Fruit fly (Drosophila melanogaster) whole organism, embryonic: Measurements from ENCODE around the gene RpL35A.

Experiments used
- Adf1 ChIP-seq: fragments of 200-800 bp; sonication (Bioruptor generic); IDR thresholded peaks from 2 replicates; pipeline ENCODE4 v1.3.6; 2022; ENCODE audit warnings: missing biosample characterization, missing genetic modification characterization
- Asciz ChIP-seq: fragments of 200-800 bp; sonication (Bioruptor generic); optimal IDR thresholded peaks from 2 replicates; lab custom pipeline; 2017; ENCODE audit warnings: missing biosample characterization, mild to moderate bottlenecking, missing genetic modification characterization, missing genetic modification reagents
- CG12155 ChIP-seq: fragments of 200-800 bp; sonication (Bioruptor generic); optimal IDR thresholded peaks from 3 replicates; lab custom pipeline; 2016; ENCODE audit warnings: missing biosample characterization, missing genetic modification characterization
- CG12299 ChIP-seq: fragments of 200-800 bp; sonication (Bioruptor generic); optimal IDR thresholded peaks from 2 replicates; lab custom pipeline; 2018; ENCODE audit warnings: missing biosample characterization, mild to moderate bottlenecking, missing genetic modification characterization
- CG12391 ChIP-seq: fragments of 200-800 bp; sonication (Bioruptor generic); optimal IDR thresholded peaks from 3 replicates; lab custom pipeline; 2018; ENCODE audit warnings: missing biosample characterization, mild to moderate bottlenecking, missing genetic modification characterization, moderate library complexity
- CG12769 ChIP-seq: fragments of 200-800 bp; sonication (Bioruptor generic); optimal IDR thresholded peaks from 2 replicates; lab custom pipeline; 2019; ENCODE audit warnings: missing biosample characterization, mild to moderate bottlenecking, missing genetic modification characterization, moderate library complexity
- CG13424 ChIP-seq: fragments of 200-800 bp; sonication (Bioruptor generic); optimal IDR thresholded peaks from 2 replicates; lab custom pipeline; 2019; ENCODE audit warnings: missing biosample characterization, mild to moderate bottlenecking, missing genetic modification characterization, moderate library complexity
- CG13894 ChIP-seq: fragments of 200-800 bp; sonication (Bioruptor generic); optimal IDR thresholded peaks from 3 replicates; lab custom pipeline; 2018; ENCODE audit warnings: missing biosample characterization, mild to moderate bottlenecking, missing genetic modification characterization, moderate library complexity
- CG14860 ChIP-seq: fragments of 200-800 bp; sonication (Bioruptor generic); IDR thresholded peaks from 3 replicates; pipeline ENCODE4 v1.3.6; 2022; ENCODE audit warnings: missing biosample characterization, missing genetic modification characterization; ENCODE audit not compliant: partially characterized antibody
- CG1603 ChIP-seq: fragments of 200-800 bp; sonication (Bioruptor generic); optimal IDR thresholded peaks from 2 replicates; lab custom pipeline; 2019; ENCODE audit warnings: missing biosample characterization, mild to moderate bottlenecking, missing genetic modification characterization, moderate library complexity
- CG1792 ChIP-seq: fragments of 200-800 bp; sonication (Bioruptor generic); optimal IDR thresholded peaks from 2 replicates; lab custom pipeline; 2016; ENCODE audit warnings: missing biosample characterization, missing genetic modification characterization
- CG18011 ChIP-seq: fragments of 200-800 bp; sonication (Bioruptor generic); optimal IDR thresholded peaks from 2 replicates; lab custom pipeline; 2017; ENCODE audit warnings: missing biosample characterization, missing genetic modification characterization, mild to moderate bottlenecking, moderate library complexity, missing genotype
- CG1832 ChIP-seq: fragments of 200-800 bp; sonication (Bioruptor generic); optimal IDR thresholded peaks from 2 replicates; lab custom pipeline; 2017; ENCODE audit warnings: missing biosample characterization, mild to moderate bottlenecking, missing genetic modification characterization, inconsistent platforms
- CG2199 ChIP-seq: fragments of 200-800 bp; sonication (Bioruptor generic); IDR thresholded peaks from 3 replicates; pipeline ENCODE4 v1.3.6; 2022; ENCODE audit warnings: missing biosample characterization, missing genetic modification characterization
- CG34224 ChIP-seq: fragments of 200-800 bp; sonication (Bioruptor generic); IDR thresholded peaks from 3 replicates; pipeline ENCODE4 v1.3.6; 2022; ENCODE audit warnings: missing biosample characterization, missing genetic modification characterization; ENCODE audit not compliant: partially characterized antibody
- CG4404 ChIP-seq: fragments of 200-800 bp; sonication (Bioruptor generic); IDR thresholded peaks from 2 replicates; pipeline ENCODE4 v1.3.6; 2022; ENCODE audit warnings: missing biosample characterization, missing genetic modification characterization
- CG6791 ChIP-seq: fragments of 200-800 bp; sonication (Bioruptor generic); IDR thresholded peaks from 3 replicates; pipeline ENCODE4 v1.3.6; 2022; ENCODE audit warnings: missing biosample characterization, missing genetic modification characterization; ENCODE audit not compliant: partially characterized antibody
- CG7745 ChIP-seq: fragments of 200-800 bp; sonication (Bioruptor generic); optimal IDR thresholded peaks from 2 replicates; lab custom pipeline; 2018; ENCODE audit warnings: missing biosample characterization, mild to moderate bottlenecking, missing genetic modification characterization, moderate library complexity
- CG8765 ChIP-seq: fragments of 200-800 bp; sonication (Bioruptor generic); IDR thresholded peaks from 2 replicates; pipeline ENCODE4 v1.3.6; 2022; ENCODE audit warnings: missing biosample characterization, missing genetic modification characterization
- CG9932 ChIP-seq: fragments of 200-800 bp; sonication (Bioruptor generic); IDR thresholded peaks from 2 replicates; pipeline ENCODE4 v1.3.6; 2022; ENCODE audit warnings: missing biosample characterization, missing genetic modification characterization
- Dbx ChIP-seq: fragments of 200-800 bp; sonication (Bioruptor generic); IDR thresholded peaks from 3 replicates; pipeline ENCODE4 v1.3.6; 2022; ENCODE audit warnings: missing biosample characterization, missing genetic modification characterization
- Eip74EF ChIP-seq, 2 experiments: fragments of 200-800 bp in 1 of 2; fragments of >200 bp in 1 of 2; sonication (Bioruptor generic) in 1 of 2; optimal IDR thresholded peaks; 2 replicates each; lab custom pipeline; 2017 to 2019; ENCODE audit warnings: missing biosample characterization in 2 of 2, missing genetic modification characterization in 2 of 2, mild to moderate bottlenecking in 1 of 2, moderate library complexity in 1 of 2
- Gsc ChIP-seq: fragments of 200-800 bp; sonication (Bioruptor generic); IDR thresholded peaks from 2 replicates; pipeline ENCODE4 v1.3.6; 2022; ENCODE audit warnings: missing biosample characterization, missing genetic modification characterization
- HLH54F ChIP-seq: fragments of 200-800 bp; sonication (Bioruptor generic); optimal IDR thresholded peaks from 3 replicates; lab custom pipeline; 2016; ENCODE audit warnings: missing biosample characterization, missing genetic modification characterization
- Mes4 ChIP-seq: fragments of 200-800 bp; sonication (Bioruptor generic); optimal IDR thresholded peaks from 2 replicates; lab custom pipeline; 2016; ENCODE audit warnings: missing biosample characterization, missing genetic modification characterization
- Nf-YA ChIP-seq: fragments of 200-800 bp; sonication (Bioruptor generic); IDR thresholded peaks from 2 replicates; pipeline ENCODE4 v1.3.6; 2022; ENCODE audit warnings: missing biosample characterization, missing genetic modification characterization
- Oli ChIP-seq: fragments of 200-800 bp; sonication (Bioruptor generic); optimal IDR thresholded peaks from 2 replicates; lab custom pipeline; 2018; ENCODE audit warnings: missing biosample characterization, mild to moderate bottlenecking, missing genetic modification characterization, moderate library complexity
- Six4 ChIP-seq: fragments of 200-800 bp; sonication (Bioruptor generic); optimal IDR thresholded peaks from 2 replicates; lab custom pipeline; 2016; ENCODE audit warnings: missing biosample characterization, missing genetic modification characterization
- Sox102F ChIP-seq: fragments of 200-800 bp; sonication (Bioruptor generic); optimal IDR thresholded peaks from 2 replicates; lab custom pipeline; 2018; ENCODE audit warnings: missing biosample characterization, mild to moderate bottlenecking, missing genetic modification characterization, moderate library complexity
- Sry-δ ChIP-seq: fragments of 200-800 bp; sonication (Bioruptor generic); optimal IDR thresholded peaks from 2 replicates; lab custom pipeline; 2016; ENCODE audit warnings: missing biosample characterization, missing genetic modification characterization
- Stat92E ChIP-seq, 3 experiments: fragments of >200 bp in 2 of 3; fragments of 200-800 bp in 1 of 3; sonication (Bioruptor generic) in 1 of 3; optimal IDR thresholded peaks; 2 replicates each; lab custom pipeline; 2017 to 2019; ENCODE audit warnings: missing biosample characterization in 3 of 3, missing genetic modification characterization in 3 of 3, mild to moderate bottlenecking in 1 of 3, moderate library complexity in 1 of 3
- Trl ChIP-seq, 3 experiments: fragments of >200 bp in 2 of 3; fragments of 200-800 bp in 1 of 3; sonication (Bioruptor generic) in 1 of 3; optimal IDR thresholded peaks; 2 replicates in 1 of 3; 3 replicates in 2 of 3; lab custom pipeline; 2016 to 2017; ENCODE audit warnings: missing biosample characterization in 1 of 3, missing genetic modification characterization in 1 of 3
- ab ChIP-seq: fragments of 200-800 bp; sonication (Bioruptor generic); optimal IDR thresholded peaks from 2 replicates; lab custom pipeline; 2016; ENCODE audit warnings: missing biosample characterization, missing genetic modification characterization
- cad ChIP-seq: fragments of >200 bp; optimal IDR thresholded peaks from 2 replicates; lab custom pipeline; 2017; ENCODE audit warnings: missing biosample characterization, missing genetic modification characterization
- caup ChIP-seq: fragments of 200-800 bp; sonication (Bioruptor generic); optimal IDR thresholded peaks from 3 replicates; lab custom pipeline; 2017; ENCODE audit warnings: missing biosample characterization, mild to moderate bottlenecking, missing genetic modification characterization, moderate library complexity; ENCODE audit not compliant: severe bottlenecking
- crol ChIP-seq: fragments of 200-800 bp; sonication (Bioruptor generic); IDR thresholded peaks from 2 replicates; pipeline ENCODE4 v1.3.6; 2022; ENCODE audit warnings: missing biosample characterization, missing genetic modification characterization
- emc ChIP-seq: fragments of 200-800 bp; sonication (Bioruptor generic); optimal IDR thresholded peaks from 2 replicates; lab custom pipeline; 2016; ENCODE audit warnings: missing biosample characterization, missing genetic modification characterization
- ewg ChIP-seq: fragments of 200-800 bp; sonication (Bioruptor generic); optimal IDR thresholded peaks from 3 replicates; lab custom pipeline; 2017; ENCODE audit warnings: mild to moderate bottlenecking, missing biosample characterization, missing genetic modification reagents, missing genetic modification characterization
- kay ChIP-seq: fragments of 200-800 bp; sonication (Bioruptor generic); optimal IDR thresholded peaks from 2 replicates; lab custom pipeline; 2016; ENCODE audit warnings: missing biosample characterization, missing genetic modification characterization
- lilli ChIP-seq: fragments of 200-800 bp; sonication (Bioruptor generic); optimal IDR thresholded peaks from 3 replicates; lab custom pipeline; 2016; ENCODE audit warnings: missing biosample characterization, missing genetic modification characterization
- mirr ChIP-seq: fragments of 200-800 bp; sonication (Bioruptor generic); optimal IDR thresholded peaks from 3 replicates; lab custom pipeline; 2018; ENCODE audit warnings: missing biosample characterization, mild to moderate bottlenecking, missing genetic modification characterization
- nerfin-2 ChIP-seq: fragments of 200-800 bp; sonication (Bioruptor generic); IDR thresholded peaks from 2 replicates; pipeline ENCODE4 v1.3.6; 2022; ENCODE audit warnings: missing biosample characterization, missing genetic modification characterization; ENCODE audit not compliant: partially characterized antibody
- odd ChIP-seq: fragments of 200-800 bp; sonication (Bioruptor generic); optimal IDR thresholded peaks from 2 replicates; lab custom pipeline; 2017; ENCODE audit warnings: missing biosample characterization, mild to moderate bottlenecking, missing genetic modification characterization
- repo ChIP-seq: fragments of 200-800 bp; sonication (Bioruptor generic); optimal IDR thresholded peaks from 2 replicates; lab custom pipeline; 2016; ENCODE audit warnings: missing biosample characterization, missing genetic modification characterization
- run ChIP-seq: fragments of 200-800 bp; sonication (Bioruptor generic); optimal IDR thresholded peaks from 3 replicates; lab custom pipeline; 2018; ENCODE audit warnings: missing biosample characterization, mild to moderate bottlenecking, missing genetic modification characterization
- tna ChIP-seq: fragments of 200-800 bp; sonication (Bioruptor generic); IDR thresholded peaks from 2 replicates; pipeline ENCODE4 v1.3.6; 2022; ENCODE audit warnings: missing biosample characterization, missing genetic modification characterization; ENCODE audit not compliant: partially characterized antibody
- twi ChIP-seq: fragments of 200-800 bp; optimal IDR thresholded peaks from 2 replicates; lab custom pipeline; 2019; ENCODE audit warnings: missing biosample characterization, mild to moderate bottlenecking, missing genetic modification characterization, moderate library complexity
- tx ChIP-seq: fragments of 200-800 bp; sonication (Bioruptor generic); optimal IDR thresholded peaks from 2 replicates; lab custom pipeline; 2016; ENCODE audit warnings: missing biosample characterization, missing genetic modification characterization
- usp ChIP-seq: fragments of >200 bp; optimal IDR thresholded peaks from 2 replicates; lab custom pipeline; 2017; ENCODE audit warnings: missing biosample characterization, missing genetic modification characterization
- yki ChIP-seq: fragments of >200 bp; optimal IDR thresholded peaks from 3 replicates; lab custom pipeline; 2018

RpL35A gene

DNA sequence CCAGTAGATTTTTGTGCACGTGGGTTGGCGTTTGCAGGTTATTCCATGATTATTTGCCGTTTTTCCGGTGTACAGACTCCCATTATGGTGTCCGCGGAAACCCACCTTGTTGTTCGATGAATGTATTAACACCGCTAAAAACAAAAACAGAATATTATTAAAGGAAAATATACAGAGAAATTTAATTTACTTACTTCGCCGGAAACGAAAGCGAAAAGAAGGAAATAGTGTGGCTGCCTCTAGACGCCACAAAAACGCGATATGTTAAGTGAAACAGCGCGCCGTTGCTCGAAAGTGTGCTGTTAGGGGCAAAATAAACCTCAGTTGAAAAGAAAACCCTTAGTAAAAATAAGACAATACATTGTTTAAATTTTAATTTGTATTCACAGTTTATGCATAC, at the start of gene RpL35A (continued):
- TF ChIP-seq CG8765 (GFP tag; lab: Robert Waterston, UW) (no peak), CG12391 (tag; lab: Kevin White, UChicago) (peak; percentile 70), CG13424 (tag; lab: Kevin White, UChicago) (peak; percentile 36), Adf1 (no peak), Sry-δ (GFP tag; lab: Kevin White, UChicago) (peak; percentile 43), Oli (tag; lab: Kevin White, UChicago) (peak; percentile 43), CG7745 (tag; lab: Kevin White, UChicago) (no peak), repo (peak; percentile 35), CG9932 (peak; percentile 50), CG1832 (GFP tag; lab: Kevin White, UChicago) (no peak), Asciz (GFP tag; lab: Kevin White, UChicago) (no peak), Stat92E (GFP tag; optimal IDR thresholded peaks at IDR 0.05; lab: Kevin White, UChicago) (peak in 1 of 3 experiments; percentile 49), twi (tag; lab: Kevin White, UChicago) (peak; percentile 46), CG13894 (peak; percentile 56), Gsc (GFP tag; lab: Robert Waterston, UW) (no peak), CG4404 (GFP tag; lab: Robert Waterston, UW) (no peak), Trl (optimal IDR thresholded peaks at IDR 0.05; lab: Kevin White, UChicago) (no peak), Trl (GFP tag; optimal IDR thresholded peaks at IDR 0.05; lab: Kevin White, UChicago) (peak; percentile 70), kay (GFP tag; lab: Kevin White, UChicago) (no peak), nerfin-2 (GFP tag; lab: Robert Waterston, UW) (no peak), CG1792 (peak; percentile 45), odd (peak; percentile 85), CG6791 (GFP tag; lab: Robert Waterston, UW) (no peak), HLH54F (GFP tag; lab: Kevin White, UChicago) (no peak), CG2199 (no peak), tna (GFP tag; lab: Robert Waterston, UW) (no peak), emc (GFP tag; lab: Kevin White, UChicago) (peak; percentile 12), mirr (GFP tag; lab: Kevin White, UChicago) (peak; percentile 87), CG12299 (tag; lab: Kevin White, UChicago) (peak; percentile 77), ewg (peak; percentile 50), CG12155 (GFP tag; lab: Kevin White, UChicago) (no peak), cad (no peak), tx (no peak), Mes4 (peak; percentile 85), Sox102F (GFP tag; lab: Kevin White, UChicago) (no peak), crol (GFP tag; lab: Robert Waterston, UW) (no peak), Dbx (peak; percentile 66), CG14860 (GFP tag; lab: Robert Waterston, UW) (no peak), CG18011 (peak; percentile 66), yki (lab: Kevin White, UChicago) (no peak), CG12769 (tag; lab: Kevin White, UChicago) (no peak), caup (peak; percentile 92), Nf-YA (GFP tag; lab: Robert Waterston, UW) (peak; percentile 55; the same call in 1 of the 2 replicates), lilli (GFP tag; lab: Kevin White, UChicago) (peak; percentile 63), usp (no peak), Eip74EF (GFP tag; optimal IDR thresholded peaks at IDR 0.05; lab: Kevin White, UChicago) (peak in 1 of 2 experiments; percentile 73), CG1603 (tag; lab: Kevin White, UChicago) (peak; percentile 73), Six4 (GFP tag; lab: Kevin White, UChicago) (no peak), ab (GFP tag; lab: Kevin White, UChicago) (no peak), run (tag; lab: Kevin White, UChicago) (peak; percentile 24), CG34224 (GFP tag; lab: Robert Waterston, UW) (no peak)
